Worm (Caenorhabditis elegans) whole organism, L3 larva: ENCODE data around the gene sma-5.

Experiments used
- R02D3.7 ChIP-seq: fragments of 150-350 bp; optimal IDR thresholded peaks from 2 replicates; lab custom pipeline; 2014; ENCODE audit warnings: missing biosample characterization, missing genetic modification characterization
- aly-2 ChIP-seq: fragments of 150-350 bp; optimal IDR thresholded peaks from 2 replicates; lab custom pipeline; 2014; ENCODE audit warnings: missing biosample characterization, missing genetic modification characterization
- ama-1 ChIP-seq: fragments of 150-350 bp; optimal IDR thresholded peaks from 2 replicates; lab custom pipeline; 2018
- ceh-16 ChIP-seq: sonication (generic microtip); optimal IDR thresholded peaks from 2 replicates; lab custom pipeline; 2017; ENCODE audit warnings: missing biosample characterization, missing genetic modification characterization
- ceh-28 ChIP-seq: fragments of 150-350 bp; optimal IDR thresholded peaks from 2 replicates; lab custom pipeline; 2014; ENCODE audit warnings: missing biosample characterization, missing genetic modification reagents, missing genetic modification characterization
- ceh-9 ChIP-seq: sonication (generic microtip); optimal IDR thresholded peaks from 2 replicates; lab custom pipeline; 2018; ENCODE audit warnings: missing biosample characterization, missing genetic modification characterization
- daf-12 ChIP-seq: fragments of 150-350 bp; optimal IDR thresholded peaks from 2 replicates; lab custom pipeline; 2014; ENCODE audit warnings: missing biosample characterization, missing genetic modification reagents, missing genetic modification characterization
- egl-27 ChIP-seq: sonication (generic microtip); optimal IDR thresholded peaks from 4 replicates; lab custom pipeline; 2017; ENCODE audit warnings: missing biosample characterization, missing genetic modification reagents, missing genetic modification characterization
- elt-1 ChIP-seq: fragments of 150-350 bp; optimal IDR thresholded peaks from 2 replicates; lab custom pipeline; 2014; ENCODE audit warnings: missing biosample characterization, missing genetic modification characterization
- elt-3 ChIP-seq, 3 experiments: fragments of 150-350 bp in 1 of 3; sonication (generic microtip) in 2 of 3; optimal IDR thresholded peaks; 2 replicates in 2 of 3; 4 replicates in 1 of 3; lab custom pipeline; 2014 to 2017; ENCODE audit warnings: missing biosample characterization in 3 of 3, missing genetic modification characterization in 3 of 3
- eor-1 ChIP-seq, 2 experiments: fragments of 150-350 bp; optimal IDR thresholded peaks; 2 replicates each; lab custom pipeline; 2014 to 2018; ENCODE audit warnings: missing biosample characterization in 2 of 2, missing genetic modification characterization in 2 of 2
- fkh-10 ChIP-seq: sonication (generic microtip); optimal IDR thresholded peaks from 2 replicates; lab custom pipeline; 2017; ENCODE audit warnings: missing biosample characterization, missing genetic modification reagents, missing genetic modification characterization
- fkh-2 ChIP-seq: fragments of 150-350 bp; optimal IDR thresholded peaks from 2 replicates; lab custom pipeline; 2014; ENCODE audit warnings: missing biosample characterization, missing genetic modification reagents, missing genetic modification characterization
- fos-1 ChIP-seq: fragments of 150-350 bp; optimal IDR thresholded peaks from 2 replicates; lab custom pipeline; 2014; ENCODE audit warnings: missing biosample characterization, missing genetic modification characterization
- hmg-11 ChIP-seq: sonication (generic microtip); optimal IDR thresholded peaks from 2 replicates; lab custom pipeline; 2016; ENCODE audit warnings: missing genetic modification characterization, missing compliant biosample characterization
- jun-1 ChIP-seq: fragments of 150-350 bp; optimal IDR thresholded peaks from 2 replicates; lab custom pipeline; 2014; ENCODE audit warnings: missing biosample characterization, missing genetic modification reagents, missing genetic modification characterization
- lin-15B ChIP-seq: fragments of 150-350 bp; optimal IDR thresholded peaks from 2 replicates; lab custom pipeline; 2014; ENCODE audit warnings: missing biosample characterization, missing genetic modification characterization
- lin-39 ChIP-seq: fragments of 150-350 bp; optimal IDR thresholded peaks from 2 replicates; lab custom pipeline; 2018; ENCODE audit warnings: missing biosample characterization, missing genetic modification reagents, missing genetic modification characterization
- lsy-12 ChIP-seq: sonication (generic microtip); optimal IDR thresholded peaks from 2 replicates; lab custom pipeline; 2016; ENCODE audit warnings: mild to moderate bottlenecking, missing genetic modification characterization, missing compliant biosample characterization
- mdl-1 ChIP-seq: fragments of 150-350 bp; optimal IDR thresholded peaks from 2 replicates; lab custom pipeline; 2014; ENCODE audit warnings: missing biosample characterization, missing genetic modification characterization
- mml-1 ChIP-seq: fragments of 150-350 bp; sonication (generic microtip); optimal IDR thresholded peaks from 3 replicates; lab custom pipeline; 2014; ENCODE audit warnings: missing biosample characterization, missing genetic modification characterization
- nhr-12 ChIP-seq: fragments of 150-350 bp; optimal IDR thresholded peaks from 2 replicates; lab custom pipeline; 2014; ENCODE audit warnings: missing biosample characterization, missing genetic modification characterization
- nhr-23 ChIP-seq: fragments of 150-350 bp; optimal IDR thresholded peaks from 2 replicates; lab custom pipeline; 2014; ENCODE audit warnings: missing biosample characterization, missing genetic modification reagents, missing genetic modification characterization
- nhr-237 ChIP-seq: fragments of 150-350 bp; optimal IDR thresholded peaks from 2 replicates; lab custom pipeline; 2014; ENCODE audit warnings: missing biosample characterization, missing genetic modification characterization
- nhr-25 ChIP-seq: sonication (generic microtip); optimal IDR thresholded peaks from 2 replicates; lab custom pipeline; 2017; ENCODE audit warnings: missing biosample characterization, missing genetic modification characterization
- nhr-28 ChIP-seq: fragments of 150-350 bp; optimal IDR thresholded peaks from 2 replicates; lab custom pipeline; 2014; ENCODE audit warnings: missing biosample characterization, missing genetic modification characterization
- nhr-43 ChIP-seq: sonication (generic microtip); optimal IDR thresholded peaks from 2 replicates; lab custom pipeline; 2016; ENCODE audit warnings: mild to moderate bottlenecking, missing genetic modification characterization, missing compliant biosample characterization; ENCODE audit not compliant: poor library complexity, severe bottlenecking
- nhr-67 ChIP-seq: fragments of 150-350 bp; optimal IDR thresholded peaks from 2 replicates; lab custom pipeline; 2014; ENCODE audit warnings: missing biosample characterization, missing genetic modification characterization
- nhr-76 ChIP-seq: fragments of 150-350 bp; sonication (generic microtip); optimal IDR thresholded peaks from 5 replicates; lab custom pipeline; 2014; ENCODE audit warnings: missing biosample characterization, missing genetic modification characterization
- nhr-77 ChIP-seq: fragments of 150-350 bp; optimal IDR thresholded peaks from 2 replicates; lab custom pipeline; 2014; ENCODE audit warnings: missing biosample characterization, missing genetic modification characterization
- pha-4 ChIP-seq: fragments of 150-350 bp; optimal IDR thresholded peaks from 2 replicates; lab custom pipeline; 2014; ENCODE audit warnings: missing biosample characterization, missing genetic modification reagents, missing genetic modification characterization
- pqm-1 ChIP-seq: fragments of 150-350 bp; optimal IDR thresholded peaks from 2 replicates; lab custom pipeline; 2017; ENCODE audit warnings: missing biosample characterization, missing genetic modification characterization, inconsistent platforms
- sea-2 ChIP-seq: fragments of 150-350 bp; sonication (generic microtip); optimal IDR thresholded peaks from 4 replicates; lab custom pipeline; 2014; ENCODE audit warnings: missing biosample characterization, missing genetic modification reagents, missing genetic modification characterization
- snpc-4 ChIP-seq: fragments of 150-350 bp; optimal IDR thresholded peaks from 2 replicates; lab custom pipeline; 2014; ENCODE audit warnings: missing biosample characterization, missing genetic modification characterization
- tbx-2 ChIP-seq: sonication (generic microtip); optimal IDR thresholded peaks from 2 replicates; lab custom pipeline; 2016; ENCODE audit warnings: mild to moderate bottlenecking, missing genetic modification characterization, missing compliant biosample characterization
- unc-39 ChIP-seq: sonication (generic microtip); optimal IDR thresholded peaks from 4 replicates; lab custom pipeline; 2017; ENCODE audit warnings: missing biosample characterization, missing genetic modification characterization
- unc-62 ChIP-seq: fragments of 150-350 bp; sonication (generic microtip); optimal IDR thresholded peaks from 4 replicates; lab custom pipeline; 2014; ENCODE audit warnings: missing biosample characterization, missing genetic modification reagents, missing genetic modification characterization
- zag-1 ChIP-seq: fragments of 150-350 bp; optimal IDR thresholded peaks from 2 replicates; lab custom pipeline; 2014; ENCODE audit warnings: missing biosample characterization, missing genetic modification characterization
- ztf-11 ChIP-seq: fragments of 150-350 bp; optimal IDR thresholded peaks from 2 replicates; lab custom pipeline; 2014; ENCODE audit warnings: missing biosample characterization, missing genetic modification characterization
- ztf-4 ChIP-seq: fragments of 150-350 bp; optimal IDR thresholded peaks from 2 replicates; lab custom pipeline; 2014; ENCODE audit warnings: missing biosample characterization, missing genetic modification characterization

sma-5 gene

ce11 chrX:12033937-12034336 is 28.6 kb upstream of the sma-5 start, which contains the start of gene tsp-20:
tsp-20 (minus strand) TSS chrX:12034037.
- TF ChIP-seq ceh-9 (tag; lab: Kevin White, UChicago) = no peak
- TF ChIP-seq unc-39 (tag; lab: Kevin White, UChicago) = no peak
- TF ChIP-seq hmg-11 (tag; lab: Kevin White, UChicago) = no peak
- TF ChIP-seq nhr-28 (tag; lab: Kevin White, UChicago) = no peak
- TF ChIP-seq eor-1 (tag; optimal IDR thresholded peaks at IDR 0.05; lab: Kevin White, UChicago) = no peak
- no peak for TF ChIP-seq elt-3 (tag; optimal IDR thresholded peaks at IDR 0.05; lab: Kevin White, UChicago)
- no peak for TF ChIP-seq nhr-237 (tag; lab: Kevin White, UChicago)
- TF ChIP-seq fos-1 (tag; lab: Kevin White, UChicago) = no peak
- TF ChIP-seq, all 47 proteins: peak for 0

- TF ChIP-seq nhr-12 (tag; lab: Kevin White, UChicago) = no peak
- TF ChIP-seq fkh-10 = no peak
- no peak for TF ChIP-seq daf-12 (tag; lab: Kevin White, UChicago)
- no peak for TF ChIP-seq elt-3 (tag; optimal IDR thresholded peaks at IDR 0.05; lab: Kevin White, UChicago)
- TF ChIP-seq ceh-9 (tag; lab: Kevin White, UChicago) = no peak
- TF ChIP-seq tbx-2 = no peak
- no peak for TF ChIP-seq snpc-4 (tag; lab: Kevin White, UChicago)
- no peak for TF ChIP-seq sea-2 (GFP tag; lab: Kevin White, UChicago)
- TF ChIP-seq ceh-28 (tag; lab: Kevin White, UChicago) = no peak
- no peak for TF ChIP-seq nhr-25 (tag; lab: Kevin White, UChicago)
- no peak for TF ChIP-seq hmg-11 (tag; lab: Kevin White, UChicago)
- TF ChIP-seq lsy-12 = no peak
- TF ChIP-seq ama-1 = no peak
- no peak for TF ChIP-seq ceh-16 (tag; lab: Kevin White, UChicago)
- no peak for TF ChIP-seq elt-1 (tag; lab: Kevin White, UChicago)
- TF ChIP-seq nhr-76 = no peak
- no peak for TF ChIP-seq ztf-4 (tag; lab: Kevin White, UChicago)
- no peak for TF ChIP-seq mdl-1 (tag; lab: Kevin White, UChicago)
- TF ChIP-seq fkh-2 = no peak
- TF ChIP-seq mml-1 (tag; lab: Kevin White, UChicago) = no peak
These were observed 19.9 kb upstream of the sma-5 start, which contains the start of gene B0198.2 for ce11 chrX:12025070-12025789. B0198.2 (plus strand) TSS chrX:12025739.

- TF ChIP-seq fos-1 (tag; lab: Kevin White, UChicago) = no peak
These were observed 17.1 kb upstream of the sma-5 start for ce11 chrX:12022496-12022895.

- no peak for TF ChIP-seq jun-1
- no peak for TF ChIP-seq nhr-76
- no peak for TF ChIP-seq tbx-2
- no peak for TF ChIP-seq zag-1 (tag; lab: Kevin White, UChicago)
- TF ChIP-seq ztf-11 (tag; lab: Kevin White, UChicago) = no peak
- no peak for TF ChIP-seq snpc-4 (tag; lab: Kevin White, UChicago)
These were observed 16.1 kb upstream of the sma-5 start for ce11 chrX:12021446-12021845.

ce11 chrX:12017908-12018479 is 12.6 kb upstream of the sma-5 start, which contains the start of the genes nmat-1 and ucr-2.1:
nmat-1 (minus strand) TSS chrX:12018043.
ucr-2.1 (plus strand) TSS chrX:12018429.
- TF ChIP-seq lin-39 (tag; lab: Kevin White, UChicago) (peak; percentile 83), fos-1 (tag; lab: Kevin White, UChicago) (no peak), sea-2 (GFP tag; lab: Kevin White, UChicago) (no peak), nhr-28 (tag; lab: Kevin White, UChicago) (no peak), ceh-9 (tag; lab: Kevin White, UChicago) (no peak), lsy-12 (no peak), ztf-4 (tag; lab: Kevin White, UChicago) (no peak), nhr-77 (tag; lab: Kevin White, UChicago) (no peak), R02D3.7 (tag; lab: Kevin White, UChicago) (no peak), snpc-4 (tag; lab: Kevin White, UChicago) (peak; percentile 82), nhr-25 (tag; lab: Kevin White, UChicago) (peak; percentile 93), ama-1 (no peak), nhr-76 (no peak), nhr-237 (tag; lab: Kevin White, UChicago) (no peak), daf-12 (tag; lab: Kevin White, UChicago) (no peak), aly-2 (tag; lab: Kevin White, UChicago) (no peak), pqm-1 (tag; lab: Kevin White, UChicago) (peak; percentile 68), eor-1 (tag; optimal IDR thresholded peaks at IDR 0.05; lab: Kevin White, UChicago) (no peak), hmg-11 (tag; lab: Kevin White, UChicago) (peak; percentile 90), fkh-10 (peak; percentile 6), tbx-2 (peak; percentile 41), unc-62 (GFP tag; lab: Kevin White, UChicago) (no peak), mdl-1 (tag; lab: Kevin White, UChicago) (no peak), ceh-16 (tag; lab: Kevin White, UChicago) (no peak), mml-1 (tag; lab: Kevin White, UChicago) (no peak), unc-39 (tag; lab: Kevin White, UChicago) (no peak), egl-27 (tag; lab: Kevin White, UChicago) (no peak), lin-15B (peak; percentile 83), pha-4 (tag; lab: Kevin White, UChicago) (peak; percentile 92), nhr-23 (tag; lab: Kevin White, UChicago) (peak; percentile 73), ceh-28 (tag; lab: Kevin White, UChicago) (peak; percentile 41), nhr-67 (tag; lab: Kevin White, UChicago) (no peak), nhr-43 (peak; percentile 69)
